Worm (Caenorhabditis elegans): ENCODE data around the gene hsb-1.

Gene hsb-1

DNA sequence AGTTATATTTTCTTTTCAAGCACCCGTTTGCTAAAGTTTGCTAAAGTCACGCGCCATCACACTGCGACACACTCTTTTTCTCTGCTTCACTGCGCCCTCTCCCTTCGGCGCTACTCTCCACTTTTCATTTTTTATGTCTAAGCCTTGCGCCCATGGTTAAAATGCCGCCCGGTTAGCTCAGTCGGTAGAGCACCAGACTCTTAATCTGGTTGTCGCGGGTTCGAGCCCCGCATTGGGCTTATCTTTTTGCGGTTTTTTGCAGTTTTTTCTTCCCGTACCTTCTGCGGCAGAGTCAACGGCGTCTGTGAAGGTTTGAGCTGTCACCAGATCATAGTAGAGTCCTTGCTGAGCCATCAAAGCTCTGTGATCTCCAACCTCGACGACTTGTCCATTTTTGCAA lies 27.5 kb upstream of the hsb-1 start (continued):
- TF ChIP-seq ctbp-1 (GFP tag; IDR thresholded peaks at IDR 0.05) (peak; percentile 65), zag-1 (tag; optimal IDR thresholded peaks at IDR 0.05) (no peak), daf-8 (GFP tag; IDR thresholded peaks at IDR 0.05) (0 out of 2 replicates have a peak, but pooled peaks have one; percentile 69), lin-13 (GFP tag; optimal IDR thresholded peaks at IDR 0.05) (peak; percentile 63), lin-29 (GFP tag; IDR thresholded peaks at IDR 0.05) (peak; percentile 43; the same call in 1 of the 2 replicates), snpc-1.2 (GFP tag; IDR thresholded peaks at IDR 0.05) (peak; percentile 88), egl-43 (GFP tag; IDR thresholded peaks at IDR 0.05) (peak; percentile 97), ceh-44 (GFP tag; IDR thresholded peaks at IDR 0.05) (peak; percentile 74; the same call in 1 of the 2 replicates)

DNA sequence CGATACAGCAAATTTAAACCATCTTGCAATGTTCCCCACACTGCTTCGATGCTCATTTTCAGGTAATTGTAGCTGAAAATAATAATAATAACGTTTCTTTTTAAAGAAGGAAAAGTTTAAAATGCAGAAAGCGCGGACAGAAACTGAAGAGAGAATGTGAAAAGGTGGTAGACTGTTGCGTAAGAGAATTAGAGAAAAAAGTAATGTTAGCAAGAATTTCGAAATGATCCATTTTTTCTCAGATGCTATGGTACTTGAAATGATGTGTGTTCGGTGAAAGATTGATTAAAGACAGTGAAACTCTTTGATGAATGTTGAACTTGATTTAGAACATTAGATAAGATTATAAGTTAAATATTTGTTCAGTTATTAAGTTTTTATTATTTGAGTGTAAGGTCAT lies 23.3 kb upstream of the hsb-1 start, which contains the start of gene cul-6:
cul-6 (minus strand) TSS at position 79 of the 400 bp plus-strand sequence.
- TF ChIP-seq unc-62 (GFP tag; optimal IDR thresholded peaks at IDR 0.05 in 1 of 2), result no peak
- TF ChIP-seq unc-62 (tag; optimal IDR thresholded peaks at IDR 0.05), result no peak
- TF ChIP-seq nhr-77 (tag; optimal IDR thresholded peaks at IDR 0.05), result no peak
- no peak for TF ChIP-seq lin-15B (tag; optimal IDR thresholded peaks at IDR 0.05)
- TF ChIP-seq ceh-82 (tag; optimal IDR thresholded peaks at IDR 0.05), result no peak
- no peak for TF ChIP-seq nhr-48 (tag; optimal IDR thresholded peaks at IDR 0.05)
- TF ChIP-seq Y75B8A.6 (GFP tag; IDR thresholded peaks at IDR 0.05), result no peak
- TF ChIP-seq pqm-1 (tag; optimal IDR thresholded peaks at IDR 0.05), result no peak
- no peak for TF ChIP-seq cey-2 (tag; optimal IDR thresholded peaks at IDR 0.05; ENCODE audit: borderline replicate concordance, insufficient read depth)
- no peak for TF ChIP-seq attf-4 (tag; optimal IDR thresholded peaks at IDR 0.05)
- no peak for TF ChIP-seq snpc-1.2 (GFP tag; IDR thresholded peaks at IDR 0.05)
- TF ChIP-seq ztf-11 (tag; optimal IDR thresholded peaks at IDR 0.05), result no peak
- TF ChIP-seq ctbp-1 (GFP tag; IDR thresholded peaks at IDR 0.05), result no peak
- no peak for TF ChIP-seq hlh-11 (tag; optimal IDR thresholded peaks at IDR 0.05)
- TF ChIP-seq madf-5 (GFP tag; IDR thresholded peaks at IDR 0.05), result no peak

- no peak for TF ChIP-seq hif-1 (tag; optimal IDR thresholded peaks at IDR 0.05)
- TF ChIP-seq rbr-2 (tag; optimal IDR thresholded peaks at IDR 0.05), result no peak
- no peak for TF ChIP-seq arid-1 (GFP tag; conservative IDR thresholded peaks at IDR 0.05)
- no peak for TF ChIP-seq daf-12 (tag; optimal IDR thresholded peaks at IDR 0.05)
- TF ChIP-seq T20F7.1 (GFP tag; optimal IDR thresholded peaks at IDR 0.05), result no peak
- TF ChIP-seq unc-130 (GFP tag; optimal IDR thresholded peaks at IDR 0.05), result no peak
- no peak for TF ChIP-seq ceh-44 (GFP tag; IDR thresholded peaks at IDR 0.05)
- TF ChIP-seq egl-43 (GFP tag; IDR thresholded peaks at IDR 0.05), result no peak
- no peak for TF ChIP-seq set-16 (GFP tag; IDR thresholded peaks at IDR 0.05)
- no peak for TF ChIP-seq zfp-2 (tag; optimal IDR thresholded peaks at IDR 0.05)
- TF ChIP-seq aha-1 (tag), result no peak
- no peak for TF ChIP-seq mep-1 (tag; optimal IDR thresholded peaks at IDR 0.05)
- no peak for TF ChIP-seq spr-1 (tag; optimal IDR thresholded peaks at IDR 0.05)
- no peak for TF ChIP-seq zip-2 (tag; optimal IDR thresholded peaks at IDR 0.05)
- no peak for TF ChIP-seq ZK546.5 (tag; optimal IDR thresholded peaks at IDR 0.05)
- no peak for TF ChIP-seq zfp-3 (GFP tag; conservative IDR thresholded peaks at IDR 0.05)
- no peak for TF ChIP-seq nhr-41 (GFP tag; IDR thresholded peaks at IDR 0.05)
- no peak for TF ChIP-seq skn-1 (tag; optimal IDR thresholded peaks at IDR 0.05)
These were observed 18.9 kb upstream of the hsb-1 start, which contains the start of gene K08E7.8 for ce11 chrIV:12585966-12586365. TSS of gene K08E7.8 (minus strand) at chrIV:12586066.

DNA sequence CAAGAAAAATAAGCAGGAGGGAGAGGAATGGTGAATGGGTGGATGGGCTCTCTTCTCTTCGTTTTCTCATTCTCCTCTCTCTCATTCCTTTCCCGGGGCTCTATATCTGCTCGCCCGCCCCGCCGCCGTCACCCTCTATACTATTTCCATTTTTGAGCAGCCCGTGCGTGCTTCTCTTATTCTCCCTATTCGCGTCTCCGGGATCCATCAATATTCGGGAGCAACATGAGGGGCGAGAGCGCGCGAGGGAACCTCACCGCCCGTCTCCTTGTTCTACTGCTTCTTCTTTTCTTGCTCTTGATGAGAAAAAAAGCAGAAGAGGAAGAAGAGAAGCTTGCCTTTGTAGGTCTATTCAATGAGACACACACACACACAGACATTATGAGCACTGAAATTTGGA lies 17.1 kb upstream of the hsb-1 start:
- TF ChIP-seq mes-2 (tag; optimal IDR thresholded peaks at IDR 0.05; ENCODE audit: poor library complexity, severe bottlenecking) (peak; percentile 24), rbr-2 (tag; optimal IDR thresholded peaks at IDR 0.05) (peak; percentile 67), F37D6.2 (tag; optimal IDR thresholded peaks at IDR 0.05) (peak; percentile 2), hlh-11 (tag; optimal IDR thresholded peaks at IDR 0.05) (no peak), madf-9 (GFP tag; conservative IDR thresholded peaks at IDR 0.05) (no peak), vab-7 (GFP tag; IDR thresholded peaks at IDR 0.05) (0 out of 2 replicates have a peak, but pooled peaks have one; percentile 26), hlh-30 (tag; optimal IDR thresholded peaks at IDR 0.05; ENCODE audit: insufficient read depth) (peak; percentile 14), F44E2.7 (GFP tag; IDR thresholded peaks at IDR 0.05) (no peak), ctbp-1 (GFP tag; IDR thresholded peaks at IDR 0.05) (0 out of 2 replicates have a peak, but pooled peaks have one; percentile 42), set-16 (GFP tag; IDR thresholded peaks at IDR 0.05) (peak; percentile 54; the same call in 1 of the 2 replicates), nhr-10 (tag; optimal IDR thresholded peaks at IDR 0.05) (no peak), lsy-2 (tag; optimal IDR thresholded peaks at IDR 0.05) (peak in 1 of 2 experiments; percentile 44), mdl-1 (tag; optimal IDR thresholded peaks at IDR 0.05) (peak in 1 of 2 experiments; percentile 2), hmg-1.1 (GFP tag; IDR thresholded peaks at IDR 0.05) (peak; percentile 46; the same call in 1 of the 2 replicates), fkh-10 (GFP tag; optimal IDR thresholded peaks at IDR 0.05) (peak; percentile 34)

All from whole organism, L4 larva.